Worm (Caenorhabditis elegans): ENCODE data around the gene Y116F11A.1.

DNA sequence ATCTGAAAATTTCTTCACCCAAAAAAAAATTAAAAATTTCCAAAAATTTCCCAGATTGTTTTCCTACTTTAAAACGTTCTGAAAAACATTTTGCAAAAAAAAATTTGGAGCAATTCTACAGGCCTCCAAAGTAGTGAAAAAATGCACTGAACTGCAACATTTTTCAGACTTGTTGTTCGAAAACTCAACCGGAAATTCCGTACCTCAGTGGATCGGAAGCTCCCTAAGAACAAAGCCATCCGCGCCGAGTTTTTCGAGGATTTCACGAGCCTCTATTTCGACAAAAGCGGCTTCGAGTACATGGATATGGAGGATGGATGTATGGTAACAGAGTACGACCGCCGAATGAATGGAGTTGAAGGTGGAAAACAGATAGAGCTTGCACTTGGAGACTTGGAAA is 7.7 kb downstream of the Y116F11A.1 start, which contains the start of gene fbxa-131:
- no peak for TF ChIP-seq elt-2 (tag; optimal IDR thresholded peaks at IDR 0.05)
- no peak for TF ChIP-seq unc-62 (GFP tag; optimal IDR thresholded peaks at IDR 0.05)
- no peak for TF ChIP-seq nhr-12 (tag; optimal IDR thresholded peaks at IDR 0.05)
